Worm (Caenorhabditis elegans): ENCODE data around the gene far-3.

DNA sequence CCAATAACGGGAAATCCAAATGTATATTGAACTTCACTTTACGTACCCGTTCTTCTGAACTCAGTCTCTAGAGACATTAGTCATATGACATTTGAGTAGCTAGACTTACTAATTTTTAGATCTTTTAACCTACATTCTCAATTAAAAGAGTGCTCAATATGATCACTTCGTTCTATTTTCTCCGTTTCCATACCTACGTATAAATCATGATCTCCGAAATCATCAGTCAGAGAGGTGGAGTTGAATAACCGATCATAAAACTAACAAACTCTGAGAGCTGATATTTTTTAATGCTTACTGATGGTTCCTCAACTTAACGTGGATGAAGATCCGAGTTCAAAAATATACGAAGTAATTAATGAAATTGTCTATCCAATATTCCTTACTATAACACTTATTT lies 33.2 kb downstream of the far-3 start, which contains the start of gene srd-35:
- TF ChIP-seq lin-15B (tag; optimal IDR thresholded peaks at IDR 0.05) = no peak
- no peak for TF ChIP-seq nhr-90 (tag; optimal IDR thresholded peaks at IDR 0.05; ENCODE audit: poor library complexity)
- TF ChIP-seq lin-13 (GFP tag; optimal IDR thresholded peaks at IDR 0.05) = no peak
- no peak for TF ChIP-seq zag-1 (tag; optimal IDR thresholded peaks at IDR 0.05)
- no peak for TF ChIP-seq aly-2 (tag; optimal IDR thresholded peaks at IDR 0.05)
- TF ChIP-seq tlp-1 (tag; optimal IDR thresholded peaks at IDR 0.05) = no peak
- TF ChIP-seq ets-5 (GFP tag; IDR thresholded peaks at IDR 0.05) = no peak
- no peak for TF ChIP-seq lin-39 (tag; optimal IDR thresholded peaks at IDR 0.05)
- TF ChIP-seq efl-1 (optimal IDR thresholded peaks at IDR 0.05) = no peak
- TF ChIP-seq efl-1 (GFP tag; optimal IDR thresholded peaks at IDR 0.05 in 1 of 2) = no peak
- TF ChIP-seq ama-1 (optimal IDR thresholded peaks at IDR 0.05) = no peak
- TF ChIP-seq rnt-1 (tag; optimal IDR thresholded peaks at IDR 0.05) = no peak
- TF ChIP-seq nhr-28 (tag; optimal IDR thresholded peaks at IDR 0.05) = no peak
- no peak for TF ChIP-seq snpc-4 (tag; optimal IDR thresholded peaks at IDR 0.05)
- no peak for TF ChIP-seq nhr-19 (GFP tag; conservative IDR thresholded peaks at IDR 0.05)
